Worm (Caenorhabditis elegans) whole organism, L1 larva: Measurements from ENCODE around the gene Y55F3BR.10.

Source experiments
- ama-1 ChIP-seq: fragments of 150-350 bp; optimal IDR thresholded peaks from 2 replicates; lab custom pipeline; 2014
- elt-2 ChIP-seq: sonication (generic microtip); optimal IDR thresholded peaks from 2 replicates; lab custom pipeline; 2016; ENCODE audit warnings: missing genetic modification characterization, mild to moderate bottlenecking, inconsistent platforms, missing compliant biosample characterization, missing genetic modification reagents
- lin-13 ChIP-seq: fragments of 150-350 bp; optimal IDR thresholded peaks from 2 replicates; lab custom pipeline; 2014; ENCODE audit warnings: missing biosample characterization, missing genetic modification reagents, missing genetic modification characterization
- nhr-20 ChIP-seq: sonication (generic microtip); optimal IDR thresholded peaks from 2 replicates; lab custom pipeline; 2016; ENCODE audit warnings: mild to moderate bottlenecking, missing genetic modification characterization, missing compliant biosample characterization
- sptf-1 ChIP-seq: fragments of 150-350 bp; optimal IDR thresholded peaks from 2 replicates; lab custom pipeline; 2014; ENCODE audit warnings: missing biosample characterization, missing genetic modification characterization
- swsn-7 ChIP-seq: sonication (generic microtip); optimal IDR thresholded peaks from 2 replicates; lab custom pipeline; 2016; ENCODE audit warnings: missing genetic modification characterization, missing compliant biosample characterization
- ztf-11 ChIP-seq, 2 experiments: sonication (generic microtip); optimal IDR thresholded peaks; 2 replicates each; lab custom pipeline; 2016 to 2017; ENCODE audit warnings: missing genetic modification characterization in 2 of 2, missing biosample characterization in 1 of 2, missing compliant biosample characterization in 1 of 2

DNA sequence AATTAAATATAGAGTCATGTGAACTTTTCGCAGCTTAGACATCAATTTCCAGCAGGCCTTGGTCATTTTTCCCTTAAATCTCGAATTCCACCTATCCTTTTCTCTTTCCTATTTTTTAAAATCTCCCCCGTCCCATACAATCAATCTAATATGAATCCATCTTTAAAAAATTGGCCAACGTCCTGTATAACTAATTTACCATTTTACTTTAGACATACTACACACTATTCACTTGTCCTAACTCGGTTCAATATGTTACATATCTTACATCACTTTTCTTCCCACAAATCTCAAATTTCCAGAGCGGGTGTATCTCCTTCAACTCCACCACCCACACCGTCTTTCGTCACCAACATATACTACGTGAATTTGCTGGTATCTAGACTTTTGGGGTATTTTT lies 13.0 kb downstream of the Y55F3BR.10 start, which contains the start of gene lgc-33:
- no peak for TF ChIP-seq swsn-7 (tag; lab: Kevin White, UChicago)
- TF ChIP-seq lin-13 (GFP tag; lab: Kevin White, UChicago) = no peak
- TF ChIP-seq ztf-11 (tag; optimal IDR thresholded peaks at IDR 0.05; lab: Kevin White, UChicago) = no peak
- TF ChIP-seq ama-1 = no peak
- no peak for TF ChIP-seq nhr-20 (tag; lab: Kevin White, UChicago)
- TF ChIP-seq sptf-1 = no peak
- TF ChIP-seq elt-2 (tag; lab: Kevin White, UChicago) = no peak
